Worm (Caenorhabditis elegans) whole organism, midembryonic: ENCODE results near the gene F26A1.4.

Source experiments
- flt-1 ChIP-seq: fragments of 200-800 bp; sonication (Bioruptor generic); IDR thresholded peaks from 2 replicates; pipeline ENCODE4 v1.3.6; 2022; ENCODE audit warnings: missing genetic modification characterization, missing compliant biosample characterization
- med-1 ChIP-seq: sonication (generic microtip); optimal IDR thresholded peaks from 2 replicates; lab custom pipeline; 2017; ENCODE audit warnings: missing genetic modification characterization, mild to moderate bottlenecking, missing compliant biosample characterization, antibody characterized with exemption, missing genetic modification reagents; ENCODE audit not compliant: insufficient read depth
- tab-1 ChIP-seq: fragments of 200-800 bp; sonication (Bioruptor generic); IDR thresholded peaks from 2 replicates; pipeline ENCODE4 v1.3.6; 2022; ENCODE audit warnings: missing genetic modification characterization, missing compliant biosample characterization
- ztf-29 ChIP-seq: fragments of 200-800 bp; sonication (Bioruptor generic); IDR thresholded peaks from 2 replicates; pipeline ENCODE4 v1.3.6; 2022; ENCODE audit warnings: missing genetic modification reagents, missing genetic modification characterization, missing compliant biosample characterization

DNA sequence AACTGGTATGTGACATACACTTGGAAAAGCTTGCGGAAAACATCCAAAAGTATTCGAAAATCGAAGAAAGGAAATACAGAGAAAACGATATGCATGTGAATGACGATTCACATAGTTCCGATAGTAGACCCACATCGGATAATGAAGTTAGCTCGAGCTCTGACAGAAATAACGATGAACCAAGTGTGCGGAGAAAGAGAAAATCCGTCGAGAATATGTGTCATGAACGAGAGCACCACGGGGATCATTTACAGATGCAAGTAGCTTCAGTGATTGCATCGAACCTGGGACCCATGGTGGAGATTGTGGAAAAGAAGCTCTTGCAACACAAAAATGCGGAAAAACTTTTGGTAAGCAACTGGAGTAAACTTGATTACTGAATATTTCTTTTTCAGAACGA lies 39.7 kb downstream of the F26A1.4 start:
- TF ChIP-seq med-1 (GFP tag; lab: Kevin White, UChicago), result no peak
- no peak for TF ChIP-seq flt-1 (GFP tag; lab: Robert Waterston, UW)
- no peak for TF ChIP-seq ztf-29 (GFP tag; lab: Robert Waterston, UW)
- TF ChIP-seq tab-1 (GFP tag; lab: Robert Waterston, UW), result no peak
